Worm (Caenorhabditis elegans): ENCODE measurements around the gene baz-2.
A peak's percentile ranks its signal among the peaks of the same experiment; 100 is the strongest.

Gene baz-2

ce11 chrIII:7670399-7670798 is 14.6 kb upstream of the baz-2 start:
- peak; percentile 70 for TF ChIP-seq zfh-2 (GFP tag; conservative IDR thresholded peaks at IDR 0.05)

ce11 chrIII:7665928-7666327 is 10.1 kb upstream of the baz-2 start:
- TF ChIP-seq pha-4 (tag; optimal IDR thresholded peaks at IDR 0.05) (no peak), lin-26 (GFP tag; IDR thresholded peaks at IDR 0.05) (no peak), let-526 (GFP tag; IDR thresholded peaks at IDR 0.05) (no peak), aptf-3 (GFP tag; IDR thresholded peaks at IDR 0.05) (no peak), K12H6.12 (tag; optimal IDR thresholded peaks at IDR 0.05) (no peak), lag-1 (GFP tag; IDR thresholded peaks at IDR 0.05) (no peak), ZK185.1 (tag; optimal IDR thresholded peaks at IDR 0.05; ENCODE audit: poor library complexity, severe bottlenecking) (no peak), gei-17 (GFP tag; optimal IDR thresholded peaks at IDR 0.05) (no peak), snpc-3.4 (tag; optimal IDR thresholded peaks at IDR 0.05) (no peak)

- TF ChIP-seq atf-7 (tag; optimal IDR thresholded peaks at IDR 0.05) (no peak), let-526 (GFP tag; IDR thresholded peaks at IDR 0.05) (no peak), Y67H2A.10 (GFP tag; conservative IDR thresholded peaks at IDR 0.05) (no peak), F52B5.7 (tag; optimal IDR thresholded peaks at IDR 0.05) (no peak), B0019.2 (GFP tag; conservative IDR thresholded peaks at IDR 0.05) (no peak), nhr-179 (tag; optimal IDR thresholded peaks at IDR 0.05) (no peak), hlh-26 (GFP tag; conservative IDR thresholded peaks at IDR 0.05) (no peak), C17E4.6 (GFP tag; IDR thresholded peaks at IDR 0.05) (no peak), lin-54 (GFP tag; optimal IDR thresholded peaks at IDR 0.05) (no peak), ekl-4 (GFP tag; IDR thresholded peaks at IDR 0.05) (no peak)
Observed at ce11 chrIII:7661978-7662377, 6.1 kb upstream of the baz-2 start, which contains the start of gene lido-18. Gene lido-18 (plus strand): TSS chrIII:7662278.

ce11 chrIII:7661162-7661561 is 5.3 kb upstream of the baz-2 start:
- no peak for TF ChIP-seq F37B4.10 (GFP tag; IDR thresholded peaks at IDR 0.05)
- no peak for TF ChIP-seq bed-2 (GFP tag; IDR thresholded peaks at IDR 0.05)
- TF ChIP-seq zfh-2 (GFP tag; conservative IDR thresholded peaks at IDR 0.05), result peak; percentile 86
- no peak for TF ChIP-seq ztf-6 (GFP tag; IDR thresholded peaks at IDR 0.05)
- peak; percentile 23 for TF ChIP-seq ceh-27 (GFP tag; optimal IDR thresholded peaks at IDR 0.05)
- no peak for TF ChIP-seq dpl-1 (GFP tag; optimal IDR thresholded peaks at IDR 0.05)

- no peak for TF ChIP-seq F57A8.1 (GFP tag; optimal IDR thresholded peaks at IDR 0.05)
- TF ChIP-seq mcd-1 (GFP tag; IDR thresholded peaks at IDR 0.05), result 0 out of 2 replicates have a peak, but pooled peaks have one; percentile 15
- TF ChIP-seq ztf-22 (GFP tag; optimal IDR thresholded peaks at IDR 0.05), result no peak
- no peak for TF ChIP-seq F49E8.2 (tag; optimal IDR thresholded peaks at IDR 0.05; ENCODE audit: insufficient read depth)
- TF ChIP-seq K12H6.12 (tag; optimal IDR thresholded peaks at IDR 0.05), result peak; percentile 78
- TF ChIP-seq mxl-1 (tag; optimal IDR thresholded peaks at IDR 0.05), result no peak
- TF ChIP-seq chd-7 (tag; optimal IDR thresholded peaks at IDR 0.05), result peak; percentile 41
- TF ChIP-seq madf-10 (tag; optimal IDR thresholded peaks at IDR 0.05), result peak; percentile 12
- peak; percentile 6 for TF ChIP-seq ztf-18 (tag; optimal IDR thresholded peaks at IDR 0.05)
- peak; percentile 96 for TF ChIP-seq zfh-2 (GFP tag; conservative IDR thresholded peaks at IDR 0.05)
- peak; percentile 49 for TF ChIP-seq ceh-27 (GFP tag; optimal IDR thresholded peaks at IDR 0.05)
- peak; percentile 25 for TF ChIP-seq attf-5 (GFP tag; optimal IDR thresholded peaks at IDR 0.05)
- 0 out of 2 replicates have a peak, but pooled peaks have one; percentile 11 for TF ChIP-seq F37B4.10 (GFP tag; IDR thresholded peaks at IDR 0.05)
- no peak for TF ChIP-seq rec-8 (tag; optimal IDR thresholded peaks at IDR 0.05)
- no peak for TF ChIP-seq him-1 (tag; optimal IDR thresholded peaks at IDR 0.05)
- 0 out of 2 replicates have a peak, but pooled peaks have one; percentile 8 for TF ChIP-seq nfyb-1 (GFP tag; IDR thresholded peaks at IDR 0.05)
- peak; percentile 48; the same call in 1 of the 2 replicates for TF ChIP-seq hmg-1.2 (GFP tag; IDR thresholded peaks at IDR 0.05)
- peak; percentile 41; the same call in 1 of the 2 replicates for TF ChIP-seq K11D2.4 (GFP tag; IDR thresholded peaks at IDR 0.05)
- peak; percentile 75; the same call in 1 of the 2 replicates for TF ChIP-seq egrh-3 (GFP tag; IDR thresholded peaks at IDR 0.05)
- no peak for TF ChIP-seq cebp-1 (GFP tag; IDR thresholded peaks at IDR 0.05)
- TF ChIP-seq cebp-1 (tag; optimal IDR thresholded peaks at IDR 0.05), result no peak
Observed at ce11 chrIII:7659440-7659839, 3.6 kb upstream of the baz-2 start.

All from whole organism, young adult.